Fruit fly (Drosophila melanogaster): ENCODE data around the gene CG32182.

Gene CG32182

dm6 chr3L:17791067-17791466 is 33.2 kb downstream of the CG32182 start:
- no peak for TF ChIP-seq Myc (optimal IDR thresholded peaks at IDR 0.05)
- TF ChIP-seq insv (optimal IDR thresholded peaks at IDR 0.05): no peak
- no peak for TF ChIP-seq ttk (optimal IDR thresholded peaks at IDR 0.05)
- no peak for TF ChIP-seq psq (optimal IDR thresholded peaks at IDR 0.05)
- no peak for TF ChIP-seq h (optimal IDR thresholded peaks at IDR 0.05)
- TF ChIP-seq Sin3A (optimal IDR thresholded peaks at IDR 0.05): no peak

- TF ChIP-seq ttk (optimal IDR thresholded peaks at IDR 0.05) (no peak), Sin3A (optimal IDR thresholded peaks at IDR 0.05) (no peak), Myc (optimal IDR thresholded peaks at IDR 0.05) (no peak), insv (optimal IDR thresholded peaks at IDR 0.05) (no peak), psq (optimal IDR thresholded peaks at IDR 0.05) (no peak), h (optimal IDR thresholded peaks at IDR 0.05) (no peak)
Measured at dm6 chr3L:17791467-17791494, 33.4 kb downstream of the CG32182 start, which contains the start of gene CG42815. Gene CG42815 (minus strand): TSS chr3L:17791486.

- TF ChIP-seq Sin3A (optimal IDR thresholded peaks at IDR 0.05) (no peak), h (optimal IDR thresholded peaks at IDR 0.05) (no peak), ttk (optimal IDR thresholded peaks at IDR 0.05) (no peak), psq (optimal IDR thresholded peaks at IDR 0.05) (no peak), Myc (optimal IDR thresholded peaks at IDR 0.05) (no peak), insv (optimal IDR thresholded peaks at IDR 0.05) (no peak)
Measured at dm6 chr3L:17791495-17791894, 33.6 kb downstream of the CG32182 start.

- TF ChIP-seq Myc (optimal IDR thresholded peaks at IDR 0.05) (no peak), ttk (optimal IDR thresholded peaks at IDR 0.05) (no peak), insv (optimal IDR thresholded peaks at IDR 0.05) (no peak), psq (optimal IDR thresholded peaks at IDR 0.05) (no peak), Sin3A (optimal IDR thresholded peaks at IDR 0.05) (no peak), h (optimal IDR thresholded peaks at IDR 0.05) (no peak)
Measured at dm6 chr3L:17797494-17797893, 39.6 kb downstream of the CG32182 start, which contains the start of gene CG42816. Gene CG42816 (minus strand): TSS chr3L:17797594.

dm6 chr3L:17802107-17802506 is 44.2 kb downstream of the CG32182 start, which contains the start of gene NUCB1:
Gene NUCB1 (minus strand): TSS chr3L:17802279.
- TF ChIP-seq insv (optimal IDR thresholded peaks at IDR 0.05) (no peak), psq (optimal IDR thresholded peaks at IDR 0.05) (no peak), Myc (optimal IDR thresholded peaks at IDR 0.05) (no peak), Sin3A (optimal IDR thresholded peaks at IDR 0.05) (no peak), ttk (optimal IDR thresholded peaks at IDR 0.05) (no peak), h (optimal IDR thresholded peaks at IDR 0.05) (no peak)

- TF ChIP-seq psq (optimal IDR thresholded peaks at IDR 0.05): no peak
- TF ChIP-seq Sin3A (optimal IDR thresholded peaks at IDR 0.05): no peak
- TF ChIP-seq ttk (optimal IDR thresholded peaks at IDR 0.05): no peak
- no peak for TF ChIP-seq insv (optimal IDR thresholded peaks at IDR 0.05)
- no peak for TF ChIP-seq Myc (optimal IDR thresholded peaks at IDR 0.05)
- TF ChIP-seq h (optimal IDR thresholded peaks at IDR 0.05): no peak
Measured at dm6 chr3L:17804511-17804910, 46.6 kb downstream of the CG32182 start, which contains the start of gene ais. Gene ais (minus strand): TSS chr3L:17804715.

- TF ChIP-seq Myc (optimal IDR thresholded peaks at IDR 0.05): no peak
- no peak for TF ChIP-seq psq (optimal IDR thresholded peaks at IDR 0.05)
- no peak for TF ChIP-seq Sin3A (optimal IDR thresholded peaks at IDR 0.05)
- TF ChIP-seq ttk (optimal IDR thresholded peaks at IDR 0.05): no peak
- TF ChIP-seq insv (optimal IDR thresholded peaks at IDR 0.05): no peak
- TF ChIP-seq h (optimal IDR thresholded peaks at IDR 0.05): no peak
Measured at dm6 chr3L:17806357-17807025, 48.6 kb downstream of the CG32182 start, which contains the start of gene CG32187. Gene CG32187 (minus strand): TSS chr3L:17806365.

dm6 chr3L:17808597-17809213 is 50.8 kb downstream of the CG32182 start, which contains the start of gene CG32191:
Gene CG32191 (minus strand): TSS chr3L:17809146.
- no peak for TF ChIP-seq Myc (optimal IDR thresholded peaks at IDR 0.05)
